Fruit fly (Drosophila melanogaster): ENCODE results near the gene mtrm.

mtrm gene

DNA sequence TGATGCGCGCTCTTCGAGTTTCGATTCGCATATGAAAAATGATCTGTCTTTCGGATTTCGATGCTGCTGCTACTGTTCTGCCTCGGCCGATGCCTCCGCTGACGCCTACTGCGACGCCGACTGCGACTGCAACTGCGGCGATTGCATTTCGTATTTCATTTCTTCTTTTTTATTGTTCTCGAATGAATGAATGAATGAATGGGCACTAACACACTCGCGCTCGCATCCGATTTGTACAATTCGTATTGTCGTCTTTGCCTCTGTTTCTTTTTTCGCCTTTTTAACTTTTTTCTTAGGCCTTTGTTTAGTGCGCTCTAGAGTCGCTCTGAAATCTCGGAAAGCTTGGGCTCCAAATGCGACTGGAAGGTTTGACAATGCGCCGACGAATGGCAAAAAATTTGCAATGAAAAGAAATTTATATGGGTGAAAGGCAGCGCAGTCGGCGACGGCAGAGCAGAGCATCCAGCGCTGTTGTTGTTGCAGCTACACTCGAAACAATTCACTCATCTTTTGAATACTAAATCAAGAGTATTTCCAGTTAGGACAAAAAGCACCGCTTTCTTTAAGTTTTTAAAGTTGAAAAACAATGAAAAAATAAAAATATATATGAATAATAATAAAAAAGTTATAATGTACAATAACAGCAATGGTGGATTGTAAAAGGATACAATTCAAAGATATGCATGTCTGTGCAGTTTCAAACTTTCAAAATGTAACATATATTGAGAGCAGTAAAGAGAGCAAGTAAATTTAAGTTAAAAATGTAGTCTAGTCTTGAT lies 9.2 kb downstream of the mtrm start, which contains the start of gene CG32354 (continued):
- no peak for TF ChIP-seq kay (GFP tag; optimal IDR thresholded peaks at IDR 0.05)
- no peak for TF ChIP-seq Kr (GFP tag; optimal IDR thresholded peaks at IDR 0.05)
- no peak for TF ChIP-seq ERR (GFP tag; optimal IDR thresholded peaks at IDR 0.05)
- peak; percentile 53 for TF ChIP-seq nom (GFP tag; optimal IDR thresholded peaks at IDR 0.05)
- no peak for TF ChIP-seq CG18764 (GFP tag; optimal IDR thresholded peaks at IDR 0.05)
- TF ChIP-seq ab (GFP tag; optimal IDR thresholded peaks at IDR 0.05) = no peak
- TF ChIP-seq CG15479 (GFP tag; optimal IDR thresholded peaks at IDR 0.05) = no peak
- no peak for TF ChIP-seq CG6272 (GFP tag; IDR thresholded peaks at IDR 0.05)
- no peak for TF ChIP-seq CG30431 (GFP tag; optimal IDR thresholded peaks at IDR 0.05)
- no peak for TF ChIP-seq CTCF (GFP tag; optimal IDR thresholded peaks at IDR 0.05)
- no peak for TF ChIP-seq Gsc (GFP tag; IDR thresholded peaks at IDR 0.05)

DNA sequence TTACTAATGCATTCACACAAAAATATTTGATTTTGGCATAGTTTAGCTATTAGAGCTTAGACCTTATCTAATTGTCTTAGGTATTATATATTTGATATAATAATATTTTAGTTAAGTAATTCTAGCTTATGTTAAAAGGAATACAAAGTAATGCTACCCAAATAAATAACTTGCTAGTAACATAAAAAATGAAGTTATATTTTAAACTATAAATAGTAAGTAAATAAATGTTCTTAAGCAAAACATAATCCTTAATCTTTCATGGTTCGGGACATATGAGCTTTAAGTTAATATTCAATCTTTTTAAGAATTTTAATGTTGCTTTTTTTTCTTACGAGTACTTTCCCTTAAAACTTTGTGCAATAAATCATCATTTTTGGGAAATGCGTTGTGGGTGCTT lies 10.3 kb downstream of the mtrm start:
- TF ChIP-seq D (optimal IDR thresholded peaks at IDR 0.05) (no peak), D (GFP tag; optimal IDR thresholded peaks at IDR 0.05) (peak; percentile 24), CG15073 (GFP tag; optimal IDR thresholded peaks at IDR 0.05) (no peak), Ssrp (tag; optimal IDR thresholded peaks at IDR 0.05) (peak; percentile 25), Hr78 (GFP tag; optimal IDR thresholded peaks at IDR 0.05) (peak in 1 of 2 experiments; percentile 17), CG8478 (optimal IDR thresholded peaks at IDR 0.05) (no peak), HHEX (GFP tag; optimal IDR thresholded peaks at IDR 0.05) (no peak), CG17361 (GFP tag; IDR thresholded peaks at IDR 0.05) (peak; percentile 73; the same call in 2 of the 3 replicates), Blimp-1 (GFP tag; optimal IDR thresholded peaks at IDR 0.05) (peak; percentile 13), PHDP (tag; optimal IDR thresholded peaks at IDR 0.05) (peak; percentile 1), dmrt11E (tag; optimal IDR thresholded peaks at IDR 0.05) (peak; percentile 9), gem (tag; optimal IDR thresholded peaks at IDR 0.05) (peak; percentile 50), fd96Cb (tag; optimal IDR thresholded peaks at IDR 0.05) (peak; percentile 10), az2 (GFP tag; optimal IDR thresholded peaks at IDR 0.05) (peak; percentile 31), CG7556 (GFP tag; optimal IDR thresholded peaks at IDR 0.05) (peak; percentile 43), dysf (GFP tag; IDR thresholded peaks at IDR 0.05) (no peak), Drgx (GFP tag; IDR thresholded peaks at IDR 0.05) (0 out of 2 replicates have a peak, but pooled peaks have one; percentile 4), Six4 (GFP tag; optimal IDR thresholded peaks at IDR 0.05) (peak; percentile 26), sens (GFP tag) (peak; percentile 63), CG14710 (tag; optimal IDR thresholded peaks at IDR 0.05) (peak; percentile 33), CG6689 (GFP tag; IDR thresholded peaks at IDR 0.05) (0 out of 2 replicates have a peak, but pooled peaks have one; percentile 24), CG10979 (tag; optimal IDR thresholded peaks at IDR 0.05) (peak; percentile 40), Eip74EF (GFP tag; optimal IDR thresholded peaks at IDR 0.05) (peak in 1 of 2 experiments; percentile 32), CG2712 (tag; optimal IDR thresholded peaks at IDR 0.05) (peak; percentile 20), bsh (GFP tag; optimal IDR thresholded peaks at IDR 0.05) (peak in 1 of 2 experiments; percentile 12), D19A (tag; optimal IDR thresholded peaks at IDR 0.05) (peak; percentile 23), CG31441 (GFP tag; IDR thresholded peaks at IDR 0.05) (peak; percentile 42; the same call in 1 of the 2 replicates), tio (GFP tag; optimal IDR thresholded peaks at IDR 0.05) (peak; percentile 15), ewg (GFP tag; optimal IDR thresholded peaks at IDR 0.05) (no peak), lola (GFP tag; optimal IDR thresholded peaks at IDR 0.05) (peak in 1 of 3 experiments; percentile 38), CG8388 (GFP tag; optimal IDR thresholded peaks at IDR 0.05) (peak; percentile 6), CG30403 (GFP tag; optimal IDR thresholded peaks at IDR 0.05) (peak; percentile 13), CG12391 (tag; optimal IDR thresholded peaks at IDR 0.05) (peak; percentile 35), repo (GFP tag; optimal IDR thresholded peaks at IDR 0.05) (no peak), Bdp1 (GFP tag; optimal IDR thresholded peaks at IDR 0.05) (no peak), nmo (GFP tag; optimal IDR thresholded peaks at IDR 0.05) (peak; percentile 47), gfzf (GFP tag; optimal IDR thresholded peaks at IDR 0.05) (no peak)
